Fruit fly (Drosophila melanogaster) whole organism, embryonic: ENCODE results near the gene CG31804.
A peak's percentile ranks its signal among the peaks of the same experiment; 100 is the strongest.

Experiments used
- Atf-2 ChIP-seq: fragments of 200-800 bp; sonication (Bioruptor generic); optimal IDR thresholded peaks from 2 replicates; lab custom pipeline; 2016; ENCODE audit warnings: missing biosample characterization, missing genetic modification characterization
- Atf3 ChIP-seq: fragments of 200-800 bp; sonication (Bioruptor generic); optimal IDR thresholded peaks from 3 replicates; lab custom pipeline; 2016; ENCODE audit warnings: missing biosample characterization, missing genetic modification characterization
- Atf6 ChIP-seq: fragments of 200-800 bp; sonication (Bioruptor generic); IDR thresholded peaks from 2 replicates; pipeline ENCODE4 v1.3.6; 2022; ENCODE audit warnings: missing biosample characterization, missing genetic modification characterization
- Awh ChIP-seq: fragments of 200-800 bp; sonication (Bioruptor generic); IDR thresholded peaks from 2 replicates; pipeline ENCODE4, ENCODE4 v1.3.6; 2022; ENCODE audit warnings: missing biosample characterization, missing genetic modification characterization
- BEAF-32 ChIP-seq: fragments of 200-800 bp; sonication (Bioruptor generic); optimal IDR thresholded peaks from 3 replicates; lab custom pipeline; 2017; ENCODE audit warnings: missing biosample characterization, missing genetic modification characterization, mild to moderate bottlenecking, moderate library complexity, missing genetic modification reagents
- C15 ChIP-seq: fragments of 200-800 bp; sonication (Bioruptor generic); IDR thresholded peaks from 3 replicates; pipeline ENCODE4 v1.3.6; 2022; ENCODE audit warnings: missing biosample characterization, missing genetic modification characterization
- CG10267 ChIP-seq: fragments of 200-800 bp; sonication (Bioruptor generic); optimal IDR thresholded peaks from 2 replicates; lab custom pipeline; 2018; ENCODE audit warnings: missing biosample characterization, mild to moderate bottlenecking, missing genetic modification characterization, moderate library complexity
- CG10274 ChIP-seq: fragments of 200-800 bp; sonication (Bioruptor generic); optimal IDR thresholded peaks from 3 replicates; lab custom pipeline; 2017; ENCODE audit warnings: missing biosample characterization, mild to moderate bottlenecking, missing genetic modification characterization
- CG10654 ChIP-seq: fragments of 200-800 bp; sonication (Bioruptor generic); optimal IDR thresholded peaks from 2 replicates; lab custom pipeline; 2016; ENCODE audit warnings: missing biosample characterization, missing genetic modification characterization
- CG11085 ChIP-seq: fragments of 200-800 bp; sonication (Bioruptor generic); IDR thresholded peaks from 2 replicates; pipeline ENCODE4 v1.3.6; 2022; ENCODE audit warnings: missing biosample characterization, missing genetic modification characterization
- CG12071 ChIP-seq: fragments of 200-800 bp; sonication (Bioruptor generic); optimal IDR thresholded peaks from 3 replicates; lab custom pipeline; 2018; ENCODE audit warnings: missing biosample characterization, mild to moderate bottlenecking, missing genetic modification characterization
- CG13296 ChIP-seq: fragments of 200-800 bp; sonication (Bioruptor generic); optimal IDR thresholded peaks from 3 replicates; lab custom pipeline; 2018; ENCODE audit warnings: missing biosample characterization, mild to moderate bottlenecking, missing genetic modification characterization
- CG13775 ChIP-seq: fragments of 200-800 bp; sonication (Bioruptor generic); optimal IDR thresholded peaks from 3 replicates; lab custom pipeline; 2017; ENCODE audit warnings: missing biosample characterization, mild to moderate bottlenecking, missing genetic modification characterization
- CG14441 ChIP-seq: fragments of 200-800 bp; sonication (Bioruptor generic); IDR thresholded peaks from 2 replicates; pipeline ENCODE4 v1.3.6; 2022; ENCODE audit warnings: missing biosample characterization, missing genetic modification characterization
- CG14667 ChIP-seq: fragments of 200-800 bp; sonication (Bioruptor generic); IDR thresholded peaks from 2 replicates; pipeline ENCODE4 v1.3.6; 2022; ENCODE audit warnings: missing biosample characterization, missing genetic modification characterization
- CG18599 ChIP-seq: fragments of 200-800 bp; sonication (Bioruptor generic); optimal IDR thresholded peaks from 3 replicates; lab custom pipeline; 2017; ENCODE audit warnings: missing biosample characterization, missing genetic modification characterization, mild to moderate bottlenecking, moderate library complexity, missing genetic modification reagents
- CG33557 ChIP-seq: fragments of 200-800 bp; sonication (Bioruptor generic); optimal IDR thresholded peaks from 2 replicates; lab custom pipeline; 2019; ENCODE audit warnings: missing biosample characterization, mild to moderate bottlenecking, missing genetic modification characterization, moderate library complexity
- CG3407 ChIP-seq: fragments of 200-800 bp; sonication (Bioruptor generic); optimal IDR thresholded peaks from 2 replicates; lab custom pipeline; 2018; ENCODE audit warnings: missing biosample characterization, mild to moderate bottlenecking, missing genetic modification characterization
- CG6765 ChIP-seq: fragments of 200-800 bp; sonication (Bioruptor generic); optimal IDR thresholded peaks from 3 replicates; lab custom pipeline; 2017; ENCODE audit warnings: missing biosample characterization, mild to moderate bottlenecking, missing genetic modification characterization
- CG8359 ChIP-seq: fragments of 200-800 bp; sonication (Bioruptor generic); optimal IDR thresholded peaks from 2 replicates; lab custom pipeline; 2017; ENCODE audit warnings: missing biosample characterization, mild to moderate bottlenecking, missing genetic modification characterization, borderline replicate concordance
- CG8388 ChIP-seq: fragments of 200-800 bp; sonication (Bioruptor generic); optimal IDR thresholded peaks from 2 replicates; lab custom pipeline; 2019; ENCODE audit warnings: missing biosample characterization, mild to moderate bottlenecking, missing genetic modification characterization, moderate library complexity
- CG9932 ChIP-seq: fragments of 200-800 bp; sonication (Bioruptor generic); IDR thresholded peaks from 2 replicates; pipeline ENCODE4 v1.3.6; 2022; ENCODE audit warnings: missing biosample characterization, missing genetic modification characterization
- CHES-1-like ChIP-seq: fragments of 200-800 bp; sonication (Bioruptor generic); optimal IDR thresholded peaks from 2 replicates; lab custom pipeline; 2016; ENCODE audit warnings: missing biosample characterization, missing genetic modification characterization
- D19A ChIP-seq: fragments of 200-800 bp; optimal IDR thresholded peaks from 3 replicates; lab custom pipeline; 2019; ENCODE audit warnings: missing biosample characterization, mild to moderate bottlenecking, missing genetic modification characterization, moderate library complexity
- Deaf1 ChIP-seq: fragments of 200-800 bp; optimal IDR thresholded peaks from 3 replicates; lab custom pipeline; 2019; ENCODE audit warnings: missing biosample characterization, mild to moderate bottlenecking, missing genetic modification characterization, moderate library complexity
- Doc3 ChIP-seq: fragments of 200-800 bp; sonication (Bioruptor generic); IDR thresholded peaks from 3 replicates; pipeline ENCODE4 v1.3.6; 2022; ENCODE audit warnings: missing biosample characterization, missing genetic modification characterization; ENCODE audit not compliant: partially characterized antibody
- Hey ChIP-seq: fragments of 200-800 bp; sonication (Bioruptor generic); optimal IDR thresholded peaks from 3 replicates; lab custom pipeline; 2018; ENCODE audit warnings: missing biosample characterization, mild to moderate bottlenecking, missing genetic modification characterization
- HmgZ ChIP-seq: fragments of 200-800 bp; sonication (Bioruptor generic); optimal IDR thresholded peaks from 2 replicates; lab custom pipeline; 2018; ENCODE audit warnings: missing biosample characterization, mild to moderate bottlenecking, missing genetic modification characterization
- Jarid2 ChIP-seq: fragments of 200-800 bp; sonication (Bioruptor generic); optimal IDR thresholded peaks from 3 replicates; lab custom pipeline; 2017; ENCODE audit warnings: mild to moderate bottlenecking, missing biosample characterization, missing genetic modification reagents, missing genetic modification characterization
- MESR4 ChIP-seq: fragments of 200-800 bp; sonication (Bioruptor generic); optimal IDR thresholded peaks from 2 replicates; lab custom pipeline; 2018; ENCODE audit warnings: missing biosample characterization, mild to moderate bottlenecking, missing genetic modification characterization, moderate library complexity
- Nf-YA ChIP-seq: fragments of 200-800 bp; sonication (Bioruptor generic); IDR thresholded peaks from 2 replicates; pipeline ENCODE4 v1.3.6; 2022; ENCODE audit warnings: missing biosample characterization, missing genetic modification characterization
- Sin3A ChIP-seq: fragments of >200 bp; optimal IDR thresholded peaks from 2 replicates; lab custom pipeline; 2018
- Ssrp ChIP-seq: fragments of 200-800 bp; sonication (Bioruptor generic); optimal IDR thresholded peaks from 2 replicates; lab custom pipeline; 2018; ENCODE audit warnings: missing biosample characterization, mild to moderate bottlenecking, missing genetic modification characterization, moderate library complexity
- ac ChIP-seq: fragments of 200-800 bp; sonication (Bioruptor generic); optimal IDR thresholded peaks from 3 replicates; lab custom pipeline; 2017; ENCODE audit warnings: missing biosample characterization, mild to moderate bottlenecking, missing genetic modification characterization
- btn ChIP-seq: fragments of 200-800 bp; sonication (Bioruptor generic); optimal IDR thresholded peaks from 2 replicates; lab custom pipeline; 2016; ENCODE audit warnings: missing biosample characterization, missing genetic modification characterization
- caup ChIP-seq: fragments of 200-800 bp; sonication (Bioruptor generic); optimal IDR thresholded peaks from 3 replicates; lab custom pipeline; 2017; ENCODE audit warnings: missing biosample characterization, mild to moderate bottlenecking, missing genetic modification characterization, moderate library complexity; ENCODE audit not compliant: severe bottlenecking
- chinmo ChIP-seq: fragments of 200-800 bp; sonication (Bioruptor generic); IDR thresholded peaks from 4 replicates; pipeline ENCODE4 v1.3.6; 2022; ENCODE audit warnings: missing biosample characterization, missing genetic modification characterization; ENCODE audit not compliant: partially characterized antibody
- corto ChIP-seq: fragments of 200-800 bp; sonication (Bioruptor generic); optimal IDR thresholded peaks from 2 replicates; lab custom pipeline; 2016; ENCODE audit warnings: missing biosample characterization, mild to moderate bottlenecking, missing genetic modification characterization, moderate library complexity
- croc ChIP-seq: fragments of 200-800 bp; sonication (Bioruptor generic); conservative IDR thresholded peaks from 3 replicates; pipeline ENCODE4 v1.3.6; 2022; ENCODE audit warnings: missing biosample characterization, missing genetic modification characterization
- gcm ChIP-seq: fragments of 200-800 bp; sonication (Bioruptor generic); optimal IDR thresholded peaks from 2 replicates; lab custom pipeline; 2019; ENCODE audit warnings: missing biosample characterization, mild to moderate bottlenecking, missing genetic modification characterization, moderate library complexity
- gcm2 ChIP-seq: fragments of 200-800 bp; sonication (Bioruptor generic); optimal IDR thresholded peaks from 2 replicates; lab custom pipeline; 2016; ENCODE audit warnings: missing biosample characterization, missing genetic modification characterization
- jing ChIP-seq: fragments of 200-800 bp; sonication (Bioruptor generic); optimal IDR thresholded peaks from 2 replicates; lab custom pipeline; 2018; ENCODE audit warnings: missing biosample characterization, mild to moderate bottlenecking, missing genetic modification characterization
- lab ChIP-seq: fragments of 200-800 bp; sonication (Bioruptor generic); optimal IDR thresholded peaks from 3 replicates; lab custom pipeline; 2017; ENCODE audit warnings: missing biosample characterization, missing genetic modification characterization, mild to moderate bottlenecking, moderate library complexity, missing genetic modification reagents
- mirr ChIP-seq: fragments of 200-800 bp; sonication (Bioruptor generic); optimal IDR thresholded peaks from 3 replicates; lab custom pipeline; 2018; ENCODE audit warnings: missing biosample characterization, mild to moderate bottlenecking, missing genetic modification characterization
- nom ChIP-seq: fragments of 200-800 bp; sonication (Bioruptor generic); optimal IDR thresholded peaks from 2 replicates; lab custom pipeline; 2017; ENCODE audit warnings: missing biosample characterization, missing genetic modification characterization, mild to moderate bottlenecking, moderate library complexity, missing genetic modification reagents
- sob ChIP-seq: fragments of 200-800 bp; sonication (Bioruptor generic); IDR thresholded peaks from 2 replicates; pipeline ENCODE4 v1.3.6; 2022; ENCODE audit warnings: missing biosample characterization, missing genetic modification characterization
- tna ChIP-seq: fragments of 200-800 bp; sonication (Bioruptor generic); IDR thresholded peaks from 2 replicates; pipeline ENCODE4 v1.3.6; 2022; ENCODE audit warnings: missing biosample characterization, missing genetic modification characterization; ENCODE audit not compliant: partially characterized antibody
- vfl ChIP-seq: fragments of 200-800 bp; sonication (Bioruptor generic); optimal IDR thresholded peaks from 2 replicates; lab custom pipeline; 2016; ENCODE audit warnings: missing biosample characterization, missing genetic modification characterization
- zfh1 ChIP-seq: fragments of 200-800 bp; sonication (Bioruptor generic); IDR thresholded peaks from 3 replicates; pipeline ENCODE4 v1.3.6; 2022; ENCODE audit warnings: missing biosample characterization, missing genetic modification characterization

Gene CG31804

DNA sequence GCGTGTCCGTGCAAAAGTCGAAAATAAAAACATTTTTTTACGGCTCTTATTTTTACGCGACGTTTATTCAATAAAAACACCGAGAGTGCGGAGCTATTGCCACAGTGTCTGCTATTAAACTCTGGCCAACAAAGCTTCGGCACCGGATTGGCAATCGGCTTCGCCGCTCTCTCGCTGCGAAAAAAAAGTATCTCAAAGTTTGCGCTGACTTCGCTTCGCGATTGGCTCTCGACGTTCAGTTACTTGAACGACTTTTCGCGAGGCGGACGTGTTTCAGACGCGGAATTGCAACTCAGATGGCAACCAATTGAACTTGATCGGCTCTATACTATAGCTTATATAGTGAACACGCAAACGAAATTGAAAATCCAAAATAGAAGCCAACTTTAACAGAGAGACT, 25.8 kb downstream of the CG31804 start (continued):
- no peak for TF ChIP-seq ac
- peak; percentile 33 for TF ChIP-seq HmgZ
- TF ChIP-seq Deaf1, result peak; percentile 93
- peak; percentile 29 for TF ChIP-seq corto
- peak; percentile 43 for TF ChIP-seq CG14441
- TF ChIP-seq btn (GFP tag; lab: Kevin White, UChicago), result no peak
- TF ChIP-seq mirr (GFP tag; lab: Kevin White, UChicago), result peak; percentile 54
- no peak for TF ChIP-seq tna (GFP tag; lab: Robert Waterston, UW)
- no peak for TF ChIP-seq Atf-2 (GFP tag; lab: Kevin White, UChicago)
- TF ChIP-seq lab (GFP tag; lab: Kevin White, UChicago), result peak; percentile 38
- TF ChIP-seq CG9932, result no peak
- TF ChIP-seq CG13296 (GFP tag; lab: Kevin White, UChicago), result no peak
- TF ChIP-seq CG18599 (GFP tag; lab: Kevin White, UChicago), result peak; percentile 44
- no peak for TF ChIP-seq Ssrp (tag; lab: Kevin White, UChicago)
- TF ChIP-seq CG6765 (GFP tag; lab: Kevin White, UChicago), result no peak
- no peak for TF ChIP-seq vfl (GFP tag; lab: Kevin White, UChicago)
- TF ChIP-seq Doc3, result no peak
- TF ChIP-seq chinmo, result peak; percentile 92; the same call in 3 of the 4 replicates
- no peak for TF ChIP-seq Nf-YA (GFP tag; lab: Robert Waterston, UW)
- peak; percentile 32; the same call in 1 of the 2 replicates for TF ChIP-seq Atf6 (GFP tag; lab: Robert Waterston, UW)
- no peak for TF ChIP-seq CHES-1-like (GFP tag; lab: Kevin White, UChicago)
- TF ChIP-seq MESR4 (GFP tag; lab: Kevin White, UChicago), result no peak
- no peak for TF ChIP-seq Awh (GFP tag; lab: Robert Waterston, UW)
- peak; percentile 6; the same call in 1 of the 2 replicates for TF ChIP-seq sob (GFP tag; lab: Robert Waterston, UW)
- no peak for TF ChIP-seq croc (GFP tag; lab: Robert Waterston, UW)
- TF ChIP-seq CG12071 (GFP tag; lab: Kevin White, UChicago), result no peak
- TF ChIP-seq BEAF-32 (GFP tag; lab: Kevin White, UChicago), result no peak
- no peak for TF ChIP-seq CG10654 (GFP tag; lab: Kevin White, UChicago)
- TF ChIP-seq Atf3 (GFP tag; lab: Kevin White, UChicago), result no peak
- no peak for TF ChIP-seq CG13775
- no peak for TF ChIP-seq C15 (GFP tag; lab: Robert Waterston, UW)
- no peak for TF ChIP-seq gcm
- peak; percentile 10 for TF ChIP-seq caup (GFP tag; lab: Kevin White, UChicago)
- TF ChIP-seq D19A (tag; lab: Kevin White, UChicago), result no peak
- TF ChIP-seq CG10274 (GFP tag; lab: Kevin White, UChicago), result no peak
- TF ChIP-seq gcm2 (GFP tag; lab: Kevin White, UChicago), result no peak
- TF ChIP-seq Jarid2, result peak; percentile 82
- TF ChIP-seq CG33557 (GFP tag; lab: Kevin White, UChicago), result no peak
- TF ChIP-seq Hey, result no peak
- peak; percentile 9 for TF ChIP-seq CG8388 (GFP tag; lab: Kevin White, UChicago)
- no peak for TF ChIP-seq zfh1 (GFP tag; lab: Robert Waterston, UW)
- no peak for TF ChIP-seq CG10267
- no peak for TF ChIP-seq Sin3A (lab: Kevin White, UChicago)
- peak; percentile 66 for TF ChIP-seq nom (GFP tag; lab: Kevin White, UChicago)
- TF ChIP-seq CG8359 (GFP tag; lab: Kevin White, UChicago), result no peak
- TF ChIP-seq CG14667 (GFP tag; lab: Robert Waterston, UW), result no peak
- no peak for TF ChIP-seq CG3407
- TF ChIP-seq jing, result no peak
- no peak for TF ChIP-seq CG11085 (GFP tag; lab: Robert Waterston, UW)
- TF ChIP-seq, all 482 proteins: peak for 45
